Worm (Caenorhabditis elegans) whole organism, L4/young adult: ENCODE data around the gene Y80D3A.8.
A peak's percentile ranks its signal among the peaks of the same experiment; 100 is the strongest.

Experiments used
- W03F9.2 ChIP-seq: fragments of 150-350 bp; optimal IDR thresholded peaks from 2 replicates; lab custom pipeline; 2014; ENCODE audit warnings: missing biosample characterization, missing genetic modification characterization
- dao-5 ChIP-seq: sonication (generic microtip); optimal IDR thresholded peaks from 2 replicates; lab custom pipeline; 2016; ENCODE audit warnings: missing genotype, missing genetic modification characterization, moderate library complexity, missing compliant biosample characterization
- him-1 ChIP-seq: sonication (generic microtip); optimal IDR thresholded peaks from 2 replicates; lab custom pipeline; 2016; ENCODE audit warnings: missing genotype, missing genetic modification reagents, missing genetic modification characterization, missing compliant biosample characterization

Y80D3A.8 gene

DNA sequence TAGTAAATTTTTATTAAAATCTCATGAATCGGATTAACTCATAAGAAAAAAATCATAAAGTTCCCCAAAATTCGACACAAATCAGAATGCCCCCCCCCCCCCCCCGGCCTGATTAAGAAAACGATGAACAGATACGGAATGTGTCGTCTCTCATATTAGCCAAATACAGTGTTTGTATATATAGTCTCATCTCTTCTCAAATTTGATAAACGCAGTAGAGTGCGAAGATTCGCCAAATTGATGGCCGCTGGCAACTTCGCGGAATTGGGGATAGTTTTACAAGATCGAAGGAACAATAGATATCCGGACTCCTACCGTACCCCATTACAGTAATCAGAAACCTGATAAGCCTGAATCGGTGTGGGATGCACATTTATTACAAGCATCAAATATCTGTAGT is 2.9 kb upstream of the Y80D3A.8 start:
- TF ChIP-seq him-1 (tag; lab: Kevin White, UChicago): no peak
- no peak for TF ChIP-seq dao-5
- TF ChIP-seq W03F9.2: no peak

DNA sequence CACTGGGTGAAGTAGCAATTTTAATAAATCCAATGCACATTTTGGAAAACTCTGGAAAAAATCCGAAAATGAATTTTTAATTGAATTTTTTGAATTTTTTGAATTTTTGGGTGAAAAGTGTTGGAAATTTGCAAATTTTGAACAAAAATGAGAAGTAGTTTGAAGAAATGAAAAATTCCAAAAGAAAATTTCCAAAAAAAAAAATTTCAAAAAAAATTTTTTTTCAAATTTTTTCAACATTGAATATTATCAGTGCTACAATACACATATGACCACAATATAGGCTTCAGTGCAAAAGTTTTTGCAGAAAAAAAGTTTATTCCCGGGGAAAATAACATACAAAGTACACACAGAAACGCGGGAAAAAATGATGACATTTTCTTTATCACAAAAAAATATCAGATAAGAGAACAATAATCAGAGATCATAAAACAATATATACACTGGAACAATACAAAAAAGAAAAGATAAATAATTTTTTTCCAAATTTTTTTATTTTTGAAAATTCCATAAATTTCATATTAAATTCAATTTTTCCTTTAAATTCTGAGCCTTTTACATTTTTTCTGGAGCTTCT is 16.9 kb downstream of the Y80D3A.8 start, which contains the start of gene hrg-10:
hrg-10 (minus strand) TSS at position 51 of the 577 bp plus-strand sequence.
- TF ChIP-seq W03F9.2: no peak
- no peak for TF ChIP-seq him-1 (tag; lab: Kevin White, UChicago)
- TF ChIP-seq dao-5: no peak

DNA sequence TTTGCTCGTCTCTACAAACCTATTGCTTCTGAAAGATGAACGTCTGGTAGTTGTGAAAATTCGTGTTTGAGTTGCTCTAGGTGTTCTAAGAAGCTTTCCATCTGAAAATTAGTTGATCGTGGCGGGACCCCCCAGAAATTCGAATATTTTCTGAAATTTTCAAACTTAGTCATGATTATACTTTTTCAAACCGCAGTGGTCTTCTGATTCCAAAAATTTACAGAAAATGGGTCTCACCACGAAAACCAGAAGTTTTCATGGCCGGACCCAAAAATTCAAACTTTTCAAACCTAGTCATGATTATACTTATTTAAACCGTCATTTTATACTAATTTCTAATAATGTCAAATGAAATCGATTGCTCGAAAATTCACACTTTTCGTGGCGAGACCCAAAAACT is 19.6 kb downstream of the Y80D3A.8 start, which contains the start of gene ztf-20:
ztf-20 (minus strand) TSS at position 101 of the 400 bp plus-strand sequence.
- no peak for TF ChIP-seq dao-5

DNA sequence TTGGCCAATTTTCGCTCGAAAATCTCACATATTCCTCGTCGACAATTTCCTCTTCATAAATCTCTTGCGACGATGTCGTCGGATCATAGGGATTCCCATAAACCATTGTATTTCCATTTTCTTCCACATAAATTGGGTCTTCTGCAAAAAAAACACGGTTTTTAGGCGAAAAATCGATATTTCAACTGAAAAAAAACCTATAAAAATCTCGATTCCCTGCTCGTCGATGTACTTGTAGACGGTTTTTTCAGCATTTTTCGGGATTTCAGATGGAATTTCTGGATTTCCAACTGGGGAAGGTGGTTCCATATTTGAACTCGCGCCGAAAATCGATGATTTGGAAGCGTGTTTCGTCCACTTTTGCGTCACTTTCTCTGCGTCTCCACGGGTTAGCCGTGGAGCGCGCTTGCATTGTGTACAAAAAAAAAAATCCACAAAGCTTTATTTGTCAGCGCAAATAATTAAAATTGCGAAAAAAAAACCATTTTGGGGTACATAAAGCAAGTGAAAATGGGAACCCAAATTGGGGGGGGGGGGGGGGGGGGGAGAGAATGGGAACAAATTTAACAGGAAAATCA is 27.1 kb downstream of the Y80D3A.8 start, which contains the start of gene Y39B6A.43:
Y39B6A.43 (minus strand) TSS at position 351 of the 578 bp plus-strand sequence.
- TF ChIP-seq dao-5 (no peak), him-1 (tag; lab: Kevin White, UChicago) (peak; percentile 92), W03F9.2 (peak; percentile 90)

DNA sequence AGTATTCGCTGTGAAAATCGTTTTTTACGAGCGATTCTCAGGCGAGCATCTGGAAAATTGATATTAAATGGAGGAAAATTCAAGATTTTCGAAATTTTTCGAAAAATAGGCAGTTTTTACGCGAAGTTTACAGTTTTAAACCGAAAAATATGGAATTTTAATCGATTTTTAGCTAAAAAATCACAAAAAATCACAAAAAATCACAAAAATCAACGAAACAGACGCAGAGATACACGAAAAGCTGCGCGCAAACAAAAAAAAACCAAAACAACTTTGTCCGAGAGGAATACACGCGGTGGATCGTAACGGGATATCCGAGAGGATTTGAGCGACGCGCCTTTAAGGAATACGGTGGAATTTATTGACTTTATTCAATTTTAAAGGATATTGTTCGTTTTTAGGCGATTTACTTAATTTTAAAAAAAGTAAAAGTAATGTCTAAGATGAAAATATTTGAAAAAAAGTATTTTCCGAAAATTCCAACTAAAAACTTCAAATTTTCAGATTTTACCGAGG is 29.2 kb downstream of the Y80D3A.8 start, which contains the start of gene Y39B6A.42:
Y39B6A.42 (minus strand) TSS at position 51 of the 516 bp plus-strand sequence.
- TF ChIP-seq W03F9.2 (peak; percentile 1), him-1 (tag; lab: Kevin White, UChicago) (no peak)

DNA sequence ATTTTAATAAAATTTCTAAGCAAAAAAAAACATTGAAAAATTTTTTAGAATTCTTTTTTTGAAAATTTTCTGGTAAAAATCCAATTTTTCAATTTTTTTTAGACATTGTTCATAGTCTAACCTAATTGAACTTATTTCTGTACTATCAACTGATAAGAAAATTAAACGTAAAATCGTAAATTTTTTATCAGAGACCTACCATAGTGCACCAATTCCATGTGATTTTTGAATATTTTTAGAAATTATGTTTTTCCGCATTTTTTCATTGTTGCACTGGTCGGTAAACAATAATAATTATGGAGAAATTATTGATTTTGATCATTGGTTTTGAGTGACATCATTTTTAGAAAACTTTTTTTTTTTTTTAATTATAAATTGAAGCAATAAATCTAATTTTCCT is 36.1 kb downstream of the Y80D3A.8 start:
- TF ChIP-seq him-1 (tag; lab: Kevin White, UChicago): no peak
- no peak for TF ChIP-seq dao-5
- TF ChIP-seq W03F9.2: no peak

DNA sequence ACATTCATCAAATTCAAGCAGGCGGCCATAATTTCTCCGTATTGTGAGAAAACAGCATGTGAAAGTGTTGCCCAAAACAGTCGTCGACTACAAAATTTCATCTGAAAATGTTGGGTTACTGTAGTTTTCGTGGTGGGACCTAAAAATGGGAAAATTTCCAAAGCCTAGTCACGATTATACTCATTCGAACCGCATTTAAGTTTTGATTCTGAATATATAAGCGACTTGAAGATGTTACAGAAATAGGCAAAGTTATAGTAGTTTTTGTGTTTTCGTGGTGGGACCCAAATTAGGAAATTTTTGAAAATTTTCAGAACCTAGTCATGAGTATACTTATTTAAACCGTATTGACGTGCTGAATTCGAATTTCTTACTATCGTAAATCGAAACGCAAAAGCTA is 37.4 kb downstream of the Y80D3A.8 start, which contains the start of gene Y39B6A.41:
Y39B6A.41 (minus strand) TSS at position 101 of the 400 bp plus-strand sequence.
- no peak for TF ChIP-seq W03F9.2
- TF ChIP-seq him-1 (tag; lab: Kevin White, UChicago): no peak

DNA sequence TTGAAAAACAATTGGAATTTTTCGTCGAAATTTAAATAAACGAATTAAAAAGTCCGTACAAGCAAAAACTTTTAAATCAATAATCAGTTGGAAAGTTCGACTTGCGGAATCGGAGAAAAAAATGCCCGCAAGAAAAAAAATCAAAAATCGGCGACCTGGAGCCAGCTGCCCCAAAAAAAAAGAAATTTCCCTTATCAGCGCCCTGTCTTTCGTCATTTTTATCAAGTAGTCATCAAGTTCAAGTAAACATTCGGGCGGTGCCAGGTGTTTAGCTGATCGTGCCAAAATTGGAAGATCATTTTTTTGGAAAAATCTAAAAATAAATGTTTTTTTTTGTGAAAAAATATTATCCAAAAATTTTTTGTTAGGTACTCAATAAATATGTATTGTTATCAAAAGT is 37.9 kb downstream of the Y80D3A.8 start:
- TF ChIP-seq dao-5 (no peak), W03F9.2 (no peak), him-1 (tag; lab: Kevin White, UChicago) (no peak)

DNA sequence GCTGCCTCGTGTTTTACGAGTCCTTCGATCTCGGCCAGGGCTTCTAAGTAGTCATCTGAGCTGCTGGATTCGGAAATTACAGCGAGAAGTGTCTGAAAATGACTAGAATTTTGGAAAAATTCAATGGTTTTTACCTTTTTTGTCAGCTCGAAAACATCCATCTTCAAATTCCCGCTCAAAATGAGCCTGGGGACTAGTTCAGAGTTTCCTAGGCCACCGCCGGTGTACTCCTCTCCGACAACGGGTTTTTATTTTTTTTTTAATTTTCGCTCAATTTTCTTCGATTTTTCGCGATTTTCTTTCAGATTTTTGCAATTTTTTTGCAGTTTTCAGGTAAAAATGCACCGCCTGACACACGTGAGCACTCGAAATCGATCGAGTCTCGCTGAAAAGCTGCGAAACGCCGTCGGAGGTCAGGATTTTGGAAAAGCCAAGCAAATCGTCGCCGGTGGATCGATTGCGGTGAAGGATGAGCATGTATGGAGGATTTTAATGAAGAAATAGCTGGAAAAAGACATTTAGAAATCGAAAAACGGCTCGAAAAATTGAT is 40.6 kb downstream of the Y80D3A.8 start, which contains the start of the genes mrps-35 and sws-1:
mrps-35 (plus strand) TSS at position 327 of the 550 bp plus-strand sequence.
sws-1 (minus strand) TSS at position 500 of the 550 bp plus-strand sequence.
- TF ChIP-seq W03F9.2: peak; percentile 57
- TF ChIP-seq him-1 (tag; lab: Kevin White, UChicago): no peak

DNA sequence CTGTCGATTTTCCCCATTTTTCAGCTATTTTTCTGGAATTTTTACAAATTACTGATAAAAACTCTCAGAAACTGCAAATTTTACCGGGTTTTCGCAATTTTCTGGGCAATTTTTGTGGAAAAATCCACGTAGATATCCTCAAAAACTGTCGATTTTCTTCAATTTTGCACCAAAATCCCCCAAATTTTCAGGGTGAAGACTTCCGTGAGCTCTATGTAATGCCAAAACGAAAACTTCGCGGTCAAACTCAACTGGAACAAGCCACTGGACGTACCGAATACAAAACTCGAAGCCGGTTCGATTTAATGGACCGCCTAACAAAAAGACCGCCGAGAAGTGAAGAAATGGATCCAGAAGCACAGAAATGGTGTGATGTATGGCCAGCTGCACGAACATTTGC is 41.3 kb downstream of the Y80D3A.8 start:
- TF ChIP-seq him-1 (tag; lab: Kevin White, UChicago) (no peak), W03F9.2 (no peak), dao-5 (no peak)

DNA sequence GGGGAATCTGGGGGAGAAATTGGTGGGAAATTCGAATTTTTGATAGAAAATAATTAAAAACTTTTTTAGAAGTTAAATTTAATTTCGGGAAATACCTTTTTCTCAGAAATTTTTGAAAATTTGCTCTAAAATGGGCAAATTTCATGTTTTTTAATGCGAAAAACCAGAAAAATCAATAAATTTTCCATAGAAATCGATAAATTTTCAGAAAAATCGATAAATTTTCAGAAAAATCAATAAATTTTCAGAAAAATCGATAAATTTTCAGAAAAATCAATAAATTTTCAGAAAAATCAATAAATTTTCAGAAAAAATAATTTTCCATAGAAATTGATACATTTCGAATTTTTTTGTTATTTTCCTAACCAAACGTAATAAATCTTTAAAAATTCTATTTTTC is 45.7 kb downstream of the Y80D3A.8 start:
- TF ChIP-seq W03F9.2 (no peak), him-1 (tag; lab: Kevin White, UChicago) (no peak), dao-5 (no peak)

DNA sequence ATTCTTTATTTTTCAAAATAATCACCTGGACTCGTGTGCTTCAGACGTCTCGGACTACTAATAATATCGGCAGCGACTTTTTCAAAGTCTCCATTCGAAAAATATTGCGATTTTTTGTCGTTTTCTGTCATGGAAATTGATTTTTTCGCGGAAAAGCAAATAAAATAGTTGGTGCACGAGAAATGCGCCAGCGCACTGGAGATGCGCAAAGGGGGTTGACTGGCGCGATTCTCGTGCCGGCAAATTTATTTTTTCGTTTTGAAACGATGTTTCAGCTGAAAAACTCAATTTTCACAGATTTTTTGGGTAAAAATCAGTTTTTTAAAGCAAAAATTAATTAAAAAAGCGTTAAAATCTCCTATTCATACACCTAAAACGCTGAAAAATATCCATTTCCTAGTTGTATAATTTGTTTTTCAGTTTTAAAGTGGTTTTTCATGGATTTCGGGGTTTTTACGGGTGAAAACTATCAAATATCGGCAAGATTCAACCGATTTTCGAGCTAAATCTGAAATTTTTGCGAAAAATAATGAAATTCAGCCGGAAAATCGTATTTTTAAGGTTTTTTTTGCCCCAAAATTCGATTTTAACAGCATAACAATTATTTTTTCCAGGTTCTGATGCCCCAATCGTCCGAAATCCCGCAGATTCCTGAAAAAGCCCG is 49.9 kb downstream of the Y80D3A.8 start, which contains the start of the genes reps-1 and Y39B6A.37:
reps-1 (minus strand) TSS at position 263 of the 664 bp plus-strand sequence.
Y39B6A.37 (plus strand) TSS at position 614 of the 664 bp plus-strand sequence.
- TF ChIP-seq W03F9.2 (peak; percentile 42), dao-5 (no peak), him-1 (tag; lab: Kevin White, UChicago) (no peak)

DNA sequence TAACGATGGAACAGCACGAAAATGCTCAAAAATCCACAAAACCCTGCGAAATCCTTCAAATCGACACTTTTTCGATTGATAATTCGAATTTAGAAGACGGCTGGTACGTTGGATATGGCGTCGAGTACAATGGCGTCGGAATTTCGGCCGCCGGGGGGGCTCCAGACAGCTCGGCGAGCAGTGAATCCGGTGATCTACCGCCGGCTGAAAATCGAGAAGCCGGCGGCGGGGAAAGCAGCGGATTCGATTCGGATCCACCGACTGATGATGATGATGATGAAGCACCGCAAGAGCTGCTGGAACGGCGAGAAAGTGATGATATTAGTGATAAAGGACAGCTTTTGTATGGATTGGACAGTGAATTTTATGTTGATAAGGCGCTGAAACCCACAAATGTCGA is 50.5 kb downstream of the Y80D3A.8 start:
- TF ChIP-seq him-1 (tag; lab: Kevin White, UChicago): no peak
- no peak for TF ChIP-seq W03F9.2
- TF ChIP-seq dao-5: no peak

DNA sequence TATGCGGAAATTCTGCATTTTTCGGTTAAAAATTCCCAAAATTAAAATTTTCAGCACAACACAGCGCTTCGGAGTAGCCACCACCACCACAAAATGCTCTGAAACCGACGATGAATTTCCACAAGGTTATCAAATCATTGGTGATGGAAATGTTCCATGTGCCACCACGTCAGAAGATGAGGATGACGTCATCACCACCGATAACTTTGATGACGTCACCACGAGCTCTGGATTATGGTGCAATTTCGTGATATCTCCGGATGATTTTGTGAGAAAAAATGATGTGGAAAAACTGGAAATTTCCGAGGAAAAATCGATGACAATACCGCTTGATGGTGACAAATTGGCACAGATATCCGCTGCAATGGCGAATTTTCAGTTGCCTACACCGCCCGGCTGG is 52.6 kb downstream of the Y80D3A.8 start:
- TF ChIP-seq him-1 (tag; lab: Kevin White, UChicago) (no peak), dao-5 (no peak), W03F9.2 (no peak)
